Worm (Caenorhabditis elegans): ENCODE results near the gene R74.8.

DNA sequence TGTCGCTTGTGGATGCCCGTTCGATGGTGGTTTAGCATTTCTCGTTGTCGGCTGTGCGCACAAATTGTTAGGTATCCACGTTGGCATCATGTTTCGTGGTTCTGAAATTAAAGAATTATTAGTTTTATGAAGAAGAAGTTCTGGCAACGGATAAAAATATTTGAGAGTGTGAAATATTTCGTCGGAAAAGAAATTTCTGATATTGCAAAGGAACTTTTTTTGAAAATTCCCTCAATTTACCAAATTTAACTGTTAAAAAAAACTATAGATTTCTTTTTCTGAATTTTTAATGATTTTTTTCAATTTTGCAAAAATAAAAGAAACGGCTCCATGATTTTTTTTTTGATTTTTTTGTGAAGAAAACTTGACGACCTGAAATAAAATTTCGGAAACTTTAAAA lies 21.9 kb downstream of the R74.8 start, which contains the start of gene mpk-1:
- TF ChIP-seq nhr-12 (tag; optimal IDR thresholded peaks at IDR 0.05) (no peak), lsy-2 (tag; optimal IDR thresholded peaks at IDR 0.05) (no peak), nhr-28 (tag; optimal IDR thresholded peaks at IDR 0.05) (no peak), snpc-4 (tag; optimal IDR thresholded peaks at IDR 0.05) (no peak), lin-13 (tag; optimal IDR thresholded peaks at IDR 0.05) (no peak), sptf-1 (tag; optimal IDR thresholded peaks at IDR 0.05) (no peak), sem-2 (GFP tag; optimal IDR thresholded peaks at IDR 0.05) (no peak), ztf-11 (tag; optimal IDR thresholded peaks at IDR 0.05) (no peak)

All from whole organism, mixed stage, embryonic.